Worm (Caenorhabditis elegans): Measurements from ENCODE around the gene Y81G3A.6.

ce11 chrII:13116710-13117109 lies 34.4 kb upstream of the Y81G3A.6 start, which contains the start of gene rict-1:
- no peak for TF ChIP-seq T22C8.4 (GFP tag; IDR thresholded peaks at IDR 0.05)
- TF ChIP-seq cog-1 (tag; optimal IDR thresholded peaks at IDR 0.05): no peak
- TF ChIP-seq ztf-23 (GFP tag; IDR thresholded peaks at IDR 0.05): no peak
- TF ChIP-seq ztf-29 (GFP tag; IDR thresholded peaks at IDR 0.05): no peak
- TF ChIP-seq tab-1 (GFP tag; IDR thresholded peaks at IDR 0.05): no peak
- TF ChIP-seq flt-1 (GFP tag; IDR thresholded peaks at IDR 0.05): no peak
- no peak for TF ChIP-seq med-1 (GFP tag; optimal IDR thresholded peaks at IDR 0.05; ENCODE audit: insufficient read depth)
- no peak for TF ChIP-seq ref-1 (GFP tag; conservative IDR thresholded peaks at IDR 0.05)

All from whole organism, midembryonic.